Fruit fly (Drosophila melanogaster): ENCODE measurements around the gene bou.

dm6 chrX:6993753-6994152 is 7.5 kb downstream of the bou start:
- TF ChIP-seq CG10348 (GFP tag; IDR thresholded peaks at IDR 0.05) (no peak), CG9948 (tag; optimal IDR thresholded peaks at IDR 0.05) (peak; percentile 1), CG8301 (tag; optimal IDR thresholded peaks at IDR 0.05) (no peak), CG17806 (tag; optimal IDR thresholded peaks at IDR 0.05) (no peak)

All from whole organism, pupa.